Worm (Caenorhabditis elegans): ENCODE data around the gene clec-72.

clec-72 gene

ce11 chrIV:3944459-3944858, at the start of gene clec-72:
Gene clec-72 (plus strand): TSS chrIV:3944816.
- TF ChIP-seq C04F5.9 (tag; optimal IDR thresholded peaks at IDR 0.05) (no peak), hlh-17 (GFP tag; optimal IDR thresholded peaks at IDR 0.05; ENCODE audit: borderline replicate concordance) (no peak), nhr-71 (tag; optimal IDR thresholded peaks at IDR 0.05) (no peak), nhr-47 (tag; optimal IDR thresholded peaks at IDR 0.05) (no peak), jun-1 (tag; optimal IDR thresholded peaks at IDR 0.05) (peak; percentile 78), lin-35 (GFP tag; optimal IDR thresholded peaks at IDR 0.05) (peak in 1 of 2 experiments; percentile 10), egl-13 (tag; optimal IDR thresholded peaks at IDR 0.05) (no peak), unc-30 (tag; optimal IDR thresholded peaks at IDR 0.05) (no peak), fkh-4 (tag; optimal IDR thresholded peaks at IDR 0.05; ENCODE audit: borderline replicate concordance) (no peak), blmp-1 (tag; optimal IDR thresholded peaks at IDR 0.05) (no peak), nhr-20 (tag; optimal IDR thresholded peaks at IDR 0.05) (peak; percentile 13), pqm-1 (tag; optimal IDR thresholded peaks at IDR 0.05) (peak; percentile 78), lin-14 (GFP tag; optimal IDR thresholded peaks at IDR 0.05) (no peak), vab-15 (tag; optimal IDR thresholded peaks at IDR 0.05) (no peak), hlh-4 (tag; optimal IDR thresholded peaks at IDR 0.05) (no peak), elt-2 (tag; optimal IDR thresholded peaks at IDR 0.05) (peak; percentile 98)

DNA sequence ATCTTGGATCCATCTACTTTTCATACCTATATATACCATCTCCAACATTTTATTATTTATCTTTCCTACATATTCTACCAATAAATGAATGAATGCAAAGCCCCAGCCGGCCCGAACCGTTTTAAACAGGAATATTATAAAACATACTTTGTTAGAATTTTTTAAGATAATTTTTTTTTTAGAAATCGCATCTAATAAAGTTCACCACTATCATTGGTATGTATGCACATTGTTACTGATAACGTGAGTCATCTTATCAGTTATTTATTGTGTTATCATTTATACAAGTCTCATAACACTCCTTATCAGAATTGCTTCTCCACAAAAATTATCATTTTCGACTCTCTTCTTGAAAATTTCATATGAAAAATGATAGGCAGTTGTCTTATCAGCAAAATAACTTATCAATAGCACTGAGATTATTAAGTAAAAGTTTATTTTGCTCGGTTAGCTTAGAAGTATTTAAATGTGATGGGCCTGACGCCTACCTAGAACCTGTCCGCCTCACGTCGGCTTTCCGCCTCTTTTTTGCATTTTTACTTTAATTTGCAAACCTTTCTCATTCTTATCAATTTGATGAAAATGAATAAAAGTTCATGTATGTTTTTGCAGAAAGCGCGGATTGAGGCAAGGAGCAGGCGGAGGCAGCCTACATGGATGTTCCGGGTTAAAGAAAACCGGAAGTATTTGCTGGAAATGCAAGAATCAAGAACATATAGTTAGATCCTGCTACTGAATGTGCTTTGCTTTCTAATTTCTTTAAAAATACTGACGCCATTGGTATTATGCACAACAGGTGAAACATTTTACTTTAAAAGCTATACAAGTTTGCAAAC, 44.7 kb upstream of the clec-72 start, which contains the start of gene srz-62:
Gene srz-62 (plus strand): TSS at position 786 of the 836 bp plus-strand sequence.
- TF ChIP-seq zag-1 (tag; optimal IDR thresholded peaks at IDR 0.05) (no peak), lin-35 (GFP tag; optimal IDR thresholded peaks at IDR 0.05) (peak in 1 of 2 experiments; percentile 56), hpl-2 (GFP tag; optimal IDR thresholded peaks at IDR 0.05) (peak; percentile 5), jun-1 (tag; optimal IDR thresholded peaks at IDR 0.05) (peak; percentile 97), lin-15B (tag; optimal IDR thresholded peaks at IDR 0.05) (no peak), pqm-1 (tag; optimal IDR thresholded peaks at IDR 0.05) (peak; percentile 100), egl-13 (tag; optimal IDR thresholded peaks at IDR 0.05) (peak; percentile 43), nhr-90 (tag; optimal IDR thresholded peaks at IDR 0.05; ENCODE audit: poor library complexity) (peak; percentile 40), lsy-2 (tag; optimal IDR thresholded peaks at IDR 0.05) (peak in 1 of 2 experiments; percentile 61), aha-1 (tag; optimal IDR thresholded peaks at IDR 0.05) (no peak), ceh-82 (tag; optimal IDR thresholded peaks at IDR 0.05) (no peak), nhr-237 (tag; optimal IDR thresholded peaks at IDR 0.05) (no peak), pag-3 (tag; optimal IDR thresholded peaks at IDR 0.05; ENCODE audit: borderline replicate concordance, insufficient read depth) (no peak), tlp-1 (tag; optimal IDR thresholded peaks at IDR 0.05) (peak; percentile 92), ztf-11 (tag; optimal IDR thresholded peaks at IDR 0.05) (no peak), pax-3 (tag; optimal IDR thresholded peaks at IDR 0.05) (peak; percentile 68), nhr-71 (tag; optimal IDR thresholded peaks at IDR 0.05) (no peak), alr-1 (tag; optimal IDR thresholded peaks at IDR 0.05; ENCODE audit: borderline replicate concordance) (no peak), unc-130 (tag; optimal IDR thresholded peaks at IDR 0.05) (no peak), lin-13 (GFP tag; optimal IDR thresholded peaks at IDR 0.05) (no peak), elt-2 (tag; optimal IDR thresholded peaks at IDR 0.05) (peak; percentile 100), nhr-20 (tag; optimal IDR thresholded peaks at IDR 0.05) (peak; percentile 32), efl-1 (optimal IDR thresholded peaks at IDR 0.05) (no peak), efl-1 (GFP tag; optimal IDR thresholded peaks at IDR 0.05 in 1 of 2) (peak in 1 of 2 experiments; percentile 78), ama-1 (optimal IDR thresholded peaks at IDR 0.05) (no peak), egl-27 (tag; optimal IDR thresholded peaks at IDR 0.05) (peak in 1 of 2 experiments; percentile 23)

DNA sequence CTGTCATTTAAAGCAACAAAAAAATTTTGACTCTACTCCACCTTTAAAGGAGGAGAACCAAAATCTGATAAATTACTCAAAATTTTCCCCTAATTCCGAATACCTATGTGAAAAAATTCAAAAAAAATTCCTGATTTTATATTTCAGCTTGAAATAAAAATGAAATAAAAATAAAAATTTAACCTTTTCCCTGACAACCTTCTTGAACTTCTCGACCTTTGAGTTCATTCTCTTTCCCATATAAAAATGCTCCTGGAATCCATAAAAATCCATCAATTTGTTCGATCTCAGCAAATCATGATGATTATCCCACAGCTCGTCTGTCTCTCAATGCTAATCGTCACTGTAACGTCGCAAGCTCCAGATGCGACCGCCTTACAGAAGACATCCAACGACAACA, 41.7 kb upstream of the clec-72 start, which contains the start of gene F56D6.6:
Gene F56D6.6 (plus strand): TSS at position 301 of the 400 bp plus-strand sequence.
- TF ChIP-seq lsy-2 (tag; optimal IDR thresholded peaks at IDR 0.05), result no peak
- TF ChIP-seq lin-14 (GFP tag; optimal IDR thresholded peaks at IDR 0.05), result no peak
- no peak for TF ChIP-seq sptf-1 (tag; optimal IDR thresholded peaks at IDR 0.05)
- no peak for TF ChIP-seq efl-1 (optimal IDR thresholded peaks at IDR 0.05)
- TF ChIP-seq efl-1 (GFP tag; optimal IDR thresholded peaks at IDR 0.05 in 1 of 2), result no peak
- TF ChIP-seq ceh-82 (tag; optimal IDR thresholded peaks at IDR 0.05), result no peak
- TF ChIP-seq nhr-19 (GFP tag; conservative IDR thresholded peaks at IDR 0.05), result no peak
- TF ChIP-seq fkh-8 (tag; optimal IDR thresholded peaks at IDR 0.05), result no peak
- no peak for TF ChIP-seq aly-2 (tag; optimal IDR thresholded peaks at IDR 0.05)

Measured in whole organism, L1 larva.